Worm (Caenorhabditis elegans): Measurements from ENCODE around the gene slc-17.7.

DNA sequence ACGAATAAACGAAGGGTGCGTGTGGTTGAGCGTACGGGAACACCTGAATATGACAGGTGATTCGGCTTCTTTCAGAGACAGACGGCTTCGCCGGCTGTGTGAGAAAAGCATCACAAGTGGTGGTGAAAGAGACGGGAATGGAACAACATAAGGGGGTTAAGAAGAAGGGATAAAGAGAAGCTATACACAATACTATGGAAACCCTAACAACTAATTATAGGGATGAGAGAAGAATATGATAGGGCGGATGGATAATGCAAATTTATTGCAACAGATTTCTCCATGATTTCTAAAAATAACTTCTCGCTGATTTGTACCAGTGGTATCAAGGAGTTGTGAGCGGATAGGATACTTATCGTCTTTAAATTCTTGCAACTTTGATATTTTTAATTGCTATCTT is 15.8 kb upstream of the slc-17.7 start, which contains the start of gene hlh-10:
- TF ChIP-seq T22C8.4 (GFP tag; IDR thresholded peaks at IDR 0.05) (no peak), flt-1 (GFP tag; IDR thresholded peaks at IDR 0.05) (no peak), klf-2 (GFP tag; conservative IDR thresholded peaks at IDR 0.05) (no peak), tab-1 (GFP tag; IDR thresholded peaks at IDR 0.05) (no peak), med-1 (GFP tag; optimal IDR thresholded peaks at IDR 0.05; ENCODE audit: insufficient read depth) (no peak), cog-1 (tag; optimal IDR thresholded peaks at IDR 0.05) (no peak), ztf-29 (GFP tag; IDR thresholded peaks at IDR 0.05) (no peak), ztf-23 (GFP tag; IDR thresholded peaks at IDR 0.05) (no peak), ref-1 (GFP tag; conservative IDR thresholded peaks at IDR 0.05) (no peak)

Measured in whole organism, midembryonic.